Fruit fly (Drosophila melanogaster): Measurements from ENCODE around the gene CG13806.
A peak's percentile ranks its signal among the peaks of the same experiment; 100 is the strongest.

The CG13806 gene

DNA sequence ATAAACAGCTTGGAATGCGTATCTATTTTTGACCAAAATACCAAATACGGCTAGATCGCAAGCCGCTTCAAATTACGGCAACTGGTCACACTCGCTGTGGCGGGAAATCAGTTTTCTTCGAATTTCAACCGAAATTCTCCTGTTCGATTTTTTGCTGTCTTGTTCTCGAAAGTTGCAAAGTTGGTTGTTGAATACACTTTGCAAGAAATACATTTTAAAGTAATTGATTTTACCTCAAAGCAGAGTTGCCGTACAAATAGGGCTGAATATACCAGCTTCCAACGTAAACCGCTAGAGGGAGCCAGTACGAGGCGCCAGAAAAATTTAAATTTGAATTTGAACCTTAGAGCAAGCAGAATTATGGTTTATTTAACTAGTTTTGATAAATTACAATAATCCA lies 29.2 kb upstream of the CG13806 start, which contains the start of gene CG9018 (continued):
- no peak for TF ChIP-seq jigr1 (GFP tag; IDR thresholded peaks at IDR 0.05)
- peak; percentile 68 for TF ChIP-seq CG3847 (GFP tag; IDR thresholded peaks at IDR 0.05)
- peak; percentile 15 for TF ChIP-seq Med (GFP tag)
- TF ChIP-seq Mad (GFP tag; optimal IDR thresholded peaks at IDR 0.05): no peak
- TF ChIP-seq CG34422 (GFP tag; IDR thresholded peaks at IDR 0.05): 0 out of 3 replicates have a peak, but pooled peaks have one; percentile 30
- TF ChIP-seq Deaf1 (tag; optimal IDR thresholded peaks at IDR 0.05): no peak
- TF ChIP-seq crc (GFP tag; optimal IDR thresholded peaks at IDR 0.05): no peak
- TF ChIP-seq CG8944 (GFP tag; optimal IDR thresholded peaks at IDR 0.05): no peak
- no peak for TF ChIP-seq z (GFP tag; IDR thresholded peaks at IDR 0.05)
- TF ChIP-seq CG2120 (GFP tag; optimal IDR thresholded peaks at IDR 0.05): no peak
- TF ChIP-seq CG2116 (GFP tag; optimal IDR thresholded peaks at IDR 0.05): peak; percentile 68
- TF ChIP-seq emc (GFP tag; optimal IDR thresholded peaks at IDR 0.05): no peak
- TF ChIP-seq HmgD (GFP tag; optimal IDR thresholded peaks at IDR 0.05): peak; percentile 42
- no peak for TF ChIP-seq CG11560 (tag; IDR thresholded peaks at IDR 0.05)
- TF ChIP-seq Oli (tag; optimal IDR thresholded peaks at IDR 0.05): no peak
- no peak for TF ChIP-seq CG18764 (GFP tag; optimal IDR thresholded peaks at IDR 0.05)
- no peak for TF ChIP-seq inv (GFP tag; IDR thresholded peaks at IDR 0.05; ENCODE audit: partially characterized antibody)
- peak; percentile 37 for TF ChIP-seq da (GFP tag; optimal IDR thresholded peaks at IDR 0.05)
- TF ChIP-seq CoRest (tag; optimal IDR thresholded peaks at IDR 0.05): peak; percentile 56
- no peak for TF ChIP-seq Dip2 (GFP tag; IDR thresholded peaks at IDR 0.05)
- TF ChIP-seq ftz-f1 (GFP tag; optimal IDR thresholded peaks at IDR 0.05): no peak
- TF ChIP-seq Elba2 (GFP tag; optimal IDR thresholded peaks at IDR 0.05): peak; percentile 17
- peak; percentile 50 for TF ChIP-seq BEAF-32 (GFP tag; optimal IDR thresholded peaks at IDR 0.05)
- TF ChIP-seq aop (GFP tag; IDR thresholded peaks at IDR 0.05): no peak
- TF ChIP-seq Trl (optimal IDR thresholded peaks at IDR 0.05): no peak
- TF ChIP-seq Trl (GFP tag; optimal IDR thresholded peaks at IDR 0.05): peak; percentile 25
- TF ChIP-seq CG8765 (GFP tag; IDR thresholded peaks at IDR 0.05): no peak
- no peak for TF ChIP-seq Vsx1 (GFP tag; optimal IDR thresholded peaks at IDR 0.05)
- peak; percentile 74 for TF ChIP-seq trem (tag; optimal IDR thresholded peaks at IDR 0.05)
- TF ChIP-seq Hmr (GFP tag; optimal IDR thresholded peaks at IDR 0.05): peak; percentile 33
- no peak for TF ChIP-seq NK7.1 (GFP tag; optimal IDR thresholded peaks at IDR 0.05)
- no peak for TF ChIP-seq Dref (GFP tag; IDR thresholded peaks at IDR 0.05)
- no peak for TF ChIP-seq luna (GFP tag; optimal IDR thresholded peaks at IDR 0.05)
- no peak for TF ChIP-seq yki (optimal IDR thresholded peaks at IDR 0.05)
- TF ChIP-seq Awh (GFP tag; IDR thresholded peaks at IDR 0.05): no peak
- TF ChIP-seq CG33213 (GFP tag; optimal IDR thresholded peaks at IDR 0.05): peak; percentile 64
- TF ChIP-seq CG8359 (GFP tag; optimal IDR thresholded peaks at IDR 0.05; ENCODE audit: borderline replicate concordance): no peak
- peak; percentile 30 for TF ChIP-seq pita (GFP tag; optimal IDR thresholded peaks at IDR 0.05)
- TF ChIP-seq CG1832 (GFP tag; optimal IDR thresholded peaks at IDR 0.05): no peak
- TF ChIP-seq kni (GFP tag; optimal IDR thresholded peaks at IDR 0.05): no peak

DNA sequence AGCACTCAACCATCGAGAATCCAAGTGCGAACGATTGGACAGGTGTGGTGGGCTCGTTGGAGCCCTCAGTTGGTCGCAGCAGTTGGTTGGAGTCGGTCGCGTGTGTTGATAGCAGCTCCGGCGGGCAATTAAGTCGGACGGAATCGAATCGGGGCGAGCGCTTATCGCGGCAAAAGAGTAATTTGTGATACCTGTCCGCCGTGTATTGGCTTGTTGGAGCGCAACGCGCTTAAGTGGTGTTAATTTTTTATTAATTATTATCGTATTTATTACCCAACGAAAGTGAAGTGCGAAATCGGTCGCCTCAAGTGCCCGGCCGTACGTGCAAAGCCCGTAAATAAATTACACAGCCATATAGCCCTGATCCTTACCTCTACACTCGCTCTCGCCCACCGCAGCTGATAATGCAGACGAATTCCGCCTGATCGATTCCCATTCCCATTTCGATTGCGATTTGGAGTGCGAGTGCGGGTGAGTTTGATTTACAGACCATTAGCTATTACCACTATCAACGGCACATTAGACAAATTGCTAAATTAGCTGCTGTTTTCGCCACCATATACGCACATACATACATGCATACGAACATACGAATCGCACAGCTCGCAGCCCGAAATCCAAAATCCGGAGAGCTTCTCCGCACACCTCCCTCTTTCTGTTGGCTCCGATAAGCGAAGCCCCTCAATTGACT lies 28.5 kb upstream of the CG13806 start, which contains the start of gene ACXD:
Gene ACXD (plus strand): TSS at position 66 of the 691 bp plus-strand sequence.
- TF ChIP-seq Jarid2 (GFP tag; optimal IDR thresholded peaks at IDR 0.05) (peak; percentile 72), CG34376 (GFP tag; optimal IDR thresholded peaks at IDR 0.05) (peak; percentile 66), z (GFP tag; IDR thresholded peaks at IDR 0.05) (0 out of 3 replicates have a peak, but pooled peaks have one; percentile 12), Deaf1 (tag; optimal IDR thresholded peaks at IDR 0.05) (peak; percentile 59), scrt (GFP tag; optimal IDR thresholded peaks at IDR 0.05) (no peak), CG14710 (tag; optimal IDR thresholded peaks at IDR 0.05) (no peak), Hey (tag; optimal IDR thresholded peaks at IDR 0.05) (peak; percentile 6), Dll (GFP tag; IDR thresholded peaks at IDR 0.05; ENCODE audit: partially characterized antibody) (no peak), GATAe (GFP tag; conservative IDR thresholded peaks at IDR 0.05) (peak; percentile 66), Gug (GFP tag; IDR thresholded peaks at IDR 0.05) (no peak), CG4404 (GFP tag; IDR thresholded peaks at IDR 0.05) (no peak), cwo (GFP tag; optimal IDR thresholded peaks at IDR 0.05) (peak; percentile 9), ac (GFP tag; optimal IDR thresholded peaks at IDR 0.05) (no peak), br (optimal IDR thresholded peaks at IDR 0.05) (no peak), exex (tag; optimal IDR thresholded peaks at IDR 0.05) (peak; percentile 95)

All from whole organism, embryonic.